Worm (Caenorhabditis elegans): ENCODE measurements around the gene srsx-37.

Gene srsx-37

ce11 chrV:15281279-15281949, 22.5 kb upstream of the srsx-37 start, which contains the start of the genes srw-19 and srx-51 (continued):
- TF ChIP-seq lin-13 (GFP tag; optimal IDR thresholded peaks at IDR 0.05) (no peak), ets-5 (GFP tag; IDR thresholded peaks at IDR 0.05) (no peak)

ce11 chrV:15276915-15277314, 18.0 kb upstream of the srsx-37 start, which contains the start of gene srw-17:
Gene srw-17, minus strand, starts transcription at chrV:15277015.
- TF ChIP-seq sox-4 (tag; optimal IDR thresholded peaks at IDR 0.05): no peak
- TF ChIP-seq nhr-76 (tag; optimal IDR thresholded peaks at IDR 0.05): no peak
- no peak for TF ChIP-seq C16A3.4 (tag; optimal IDR thresholded peaks at IDR 0.05)
- no peak for TF ChIP-seq lir-3 (tag; optimal IDR thresholded peaks at IDR 0.05; ENCODE audit: poor library complexity)
- no peak for TF ChIP-seq nhr-90 (tag; optimal IDR thresholded peaks at IDR 0.05; ENCODE audit: poor library complexity)
- no peak for TF ChIP-seq ces-1 (GFP tag; optimal IDR thresholded peaks at IDR 0.05)
- no peak for TF ChIP-seq fos-1 (tag; optimal IDR thresholded peaks at IDR 0.05)
- no peak for TF ChIP-seq mdl-1 (tag; optimal IDR thresholded peaks at IDR 0.05)
- no peak for TF ChIP-seq fkh-4 (tag; optimal IDR thresholded peaks at IDR 0.05; ENCODE audit: borderline replicate concordance)
- TF ChIP-seq elt-2 (tag; optimal IDR thresholded peaks at IDR 0.05): no peak

ce11 chrV:15274757-15275156, 15.8 kb upstream of the srsx-37 start, which contains the start of gene srw-16:
Gene srw-16, minus strand, starts transcription at chrV:15274857.
- no peak for TF ChIP-seq unc-130 (tag; optimal IDR thresholded peaks at IDR 0.05)
- TF ChIP-seq pag-3 (tag; optimal IDR thresholded peaks at IDR 0.05; ENCODE audit: borderline replicate concordance, insufficient read depth): no peak
- no peak for TF ChIP-seq nhr-12 (tag; optimal IDR thresholded peaks at IDR 0.05)
- TF ChIP-seq C34B4.2 (tag; optimal IDR thresholded peaks at IDR 0.05): no peak
- TF ChIP-seq fos-1 (tag; optimal IDR thresholded peaks at IDR 0.05): no peak
- no peak for TF ChIP-seq nhr-28 (tag; optimal IDR thresholded peaks at IDR 0.05)
- TF ChIP-seq nhr-84 (tag; optimal IDR thresholded peaks at IDR 0.05): no peak
- TF ChIP-seq swsn-7 (tag; optimal IDR thresholded peaks at IDR 0.05): no peak
- no peak for TF ChIP-seq elt-3 (tag; optimal IDR thresholded peaks at IDR 0.05)
- TF ChIP-seq hpl-2 (GFP tag; optimal IDR thresholded peaks at IDR 0.05): no peak
- no peak for TF ChIP-seq C16A3.4 (tag; optimal IDR thresholded peaks at IDR 0.05)

- TF ChIP-seq dsc-1 (tag; optimal IDR thresholded peaks at IDR 0.05) (no peak), unc-30 (tag; optimal IDR thresholded peaks at IDR 0.05) (no peak), vab-15 (tag; optimal IDR thresholded peaks at IDR 0.05) (no peak), zip-4 (GFP tag; optimal IDR thresholded peaks at IDR 0.05) (no peak), ceh-88 (GFP tag; IDR thresholded peaks at IDR 0.05) (no peak), mef-2 (tag; optimal IDR thresholded peaks at IDR 0.05) (no peak), nhr-11 (tag; optimal IDR thresholded peaks at IDR 0.05) (no peak), ztf-11 (tag; optimal IDR thresholded peaks at IDR 0.05) (no peak), fkh-4 (tag; optimal IDR thresholded peaks at IDR 0.05; ENCODE audit: borderline replicate concordance) (no peak), unc-62 (GFP tag; optimal IDR thresholded peaks at IDR 0.05) (no peak), ces-1 (GFP tag; optimal IDR thresholded peaks at IDR 0.05) (no peak), C34B4.2 (tag; optimal IDR thresholded peaks at IDR 0.05) (no peak), dpl-1 (GFP tag; optimal IDR thresholded peaks at IDR 0.05) (no peak)
Measured at ce11 chrV:15272263-15272662, 13.3 kb upstream of the srsx-37 start, which contains the start of gene T10H4.4. Gene T10H4.4, minus strand, starts transcription at chrV:15272363.

ce11 chrV:15268302-15268701, 9.4 kb upstream of the srsx-37 start, which contains the start of gene srw-22:
Gene srw-22, plus strand, starts transcription at chrV:15268602.
- TF ChIP-seq mep-1 (tag; optimal IDR thresholded peaks at IDR 0.05): no peak
- TF ChIP-seq sox-4 (tag; optimal IDR thresholded peaks at IDR 0.05): no peak
- no peak for TF ChIP-seq egl-27 (tag; optimal IDR thresholded peaks at IDR 0.05)
- TF ChIP-seq hpl-2 (GFP tag; optimal IDR thresholded peaks at IDR 0.05): no peak
- TF ChIP-seq nhr-71 (tag; optimal IDR thresholded peaks at IDR 0.05): no peak
- TF ChIP-seq jun-1 (tag; optimal IDR thresholded peaks at IDR 0.05): no peak
- TF ChIP-seq unc-130 (tag; optimal IDR thresholded peaks at IDR 0.05): no peak
- no peak for TF ChIP-seq ces-1 (GFP tag; optimal IDR thresholded peaks at IDR 0.05)
- no peak for TF ChIP-seq ceh-88 (GFP tag; IDR thresholded peaks at IDR 0.05)
- no peak for TF ChIP-seq nhr-28 (tag; optimal IDR thresholded peaks at IDR 0.05)

All from whole organism, L1 larva.